Worm (Caenorhabditis elegans) whole organism, L4 larva: Measurements from ENCODE around the gene Y43F8B.19.

ENCODE experiments used
- ceh-32 ChIP-seq: sonication (generic microtip); optimal IDR thresholded peaks from 2 replicates; lab custom pipeline; 2016; ENCODE audit warnings: mild to moderate bottlenecking, missing genetic modification characterization, missing compliant biosample characterization; ENCODE audit not compliant: poor library complexity
- duxl-1 ChIP-seq: sonication (generic microtip); optimal IDR thresholded peaks from 2 replicates; lab custom pipeline; 2016; ENCODE audit warnings: mild to moderate bottlenecking, missing genetic modification characterization, moderate library complexity, missing compliant biosample characterization; ENCODE audit not compliant: poor library complexity
- skn-1 ChIP-seq: fragments of 150-350 bp; optimal IDR thresholded peaks from 2 replicates; lab custom pipeline; 2014; ENCODE audit warnings: missing biosample characterization, missing genetic modification characterization
- unc-62 ChIP-seq, 3 experiments: fragments of 150-350 bp in 1 of 3; sonication (generic microtip); optimal IDR thresholded peaks in 2 of 3; peaks in 1 of 3; 1 replicate in 1 of 3; 2 replicates in 2 of 3; lab custom pipeline; 2014 to 2017; ENCODE audit warnings: missing biosample characterization in 3 of 3, missing genetic modification characterization in 3 of 3, missing genetic modification reagents in 3 of 3, missing genotype in 1 of 3

- no peak for TF ChIP-seq ceh-32 (tag; lab: Kevin White, UChicago)
- TF ChIP-seq unc-62 (GFP tag; optimal IDR thresholded peaks at IDR 0.05 in 1 of 2; lab: Kevin White, UChicago) = no peak
- no peak for TF ChIP-seq unc-62 (tag; optimal IDR thresholded peaks at IDR 0.05; lab: Kevin White, UChicago)
- no peak for TF ChIP-seq skn-1
- TF ChIP-seq duxl-1 (tag; lab: Kevin White, UChicago) = no peak
These were observed 18.9 kb upstream of the Y43F8B.19 start for ce11 chrV:19531034-19531433.
